Worm (Caenorhabditis elegans) whole organism, L4 larva: ENCODE data around the gene ttr-39.
A peak's percentile ranks its signal among the peaks of the same experiment; 100 is the strongest.

Experiments
- F10B5.3 ChIP-seq: sonication (generic microtip); optimal IDR thresholded peaks from 2 replicates; lab custom pipeline; 2016; ENCODE audit warnings: mild to moderate bottlenecking, missing genetic modification characterization, missing compliant biosample characterization
- F26F4.8 ChIP-seq: fragments of 200-800 bp; sonication (Bioruptor generic); conservative IDR thresholded peaks from 2 replicates; pipeline ENCODE4 v1.3.6; 2022; ENCODE audit warnings: missing genetic modification characterization, missing compliant biosample characterization
- T26A8.4 ChIP-seq: fragments of 200-800 bp; sonication (Bioruptor generic); IDR thresholded peaks from 2 replicates; pipeline ENCODE4 v1.3.6; 2022; ENCODE audit warnings: missing genetic modification characterization, missing compliant biosample characterization
- Y105C5A.15 ChIP-seq: fragments of 200-800 bp; sonication (Bioruptor generic); IDR thresholded peaks from 2 replicates; pipeline ENCODE4 v1.3.6; 2022; ENCODE audit warnings: missing genetic modification characterization, missing compliant biosample characterization
- Y48G9A.11 ChIP-seq: fragments of 200-800 bp; sonication (Bioruptor generic); IDR thresholded peaks from 2 replicates; pipeline ENCODE4 v1.3.6; 2022; ENCODE audit warnings: missing genetic modification reagents, missing genetic modification characterization, missing compliant biosample characterization
- aha-1 ChIP-seq: fragments of 150-350 bp; peaks from one replicate; lab custom pipeline; 2014; ENCODE audit warnings: missing biosample characterization, missing genetic modification characterization
- aly-2 ChIP-seq: sonication (generic microtip); optimal IDR thresholded peaks from 2 replicates; lab custom pipeline; 2018; ENCODE audit warnings: missing biosample characterization, missing genetic modification characterization
- ama-1 ChIP-seq: fragments of 150-350 bp; optimal IDR thresholded peaks from 2 replicates; lab custom pipeline; 2014; ENCODE audit warnings: inconsistent platforms, mixed read lengths
- ceh-20 ChIP-seq: fragments of 200-800 bp; sonication (Bioruptor generic); IDR thresholded peaks from 2 replicates; pipeline ENCODE4 v1.3.6; 2022; ENCODE audit warnings: missing genetic modification reagents, missing genetic modification characterization, missing compliant biosample characterization
- ceh-32 ChIP-seq: sonication (generic microtip); optimal IDR thresholded peaks from 2 replicates; lab custom pipeline; 2016; ENCODE audit warnings: mild to moderate bottlenecking, missing genetic modification characterization, missing compliant biosample characterization; ENCODE audit not compliant: poor library complexity
- ctbp-1 ChIP-seq: fragments of 200-800 bp; sonication (Bioruptor generic); IDR thresholded peaks from 2 replicates; pipeline ENCODE4 v1.3.6; 2022; ENCODE audit warnings: missing genetic modification reagents, missing genetic modification characterization, missing compliant biosample characterization
- daf-12 ChIP-seq: fragments of 150-350 bp; optimal IDR thresholded peaks from 2 replicates; lab custom pipeline; 2014; ENCODE audit warnings: missing biosample characterization, missing genetic modification reagents, missing genetic modification characterization
- daf-19 ChIP-seq: fragments of 200-800 bp; sonication (Bioruptor generic); conservative IDR thresholded peaks from 2 replicates; pipeline ENCODE4 v1.3.6; 2022; ENCODE audit warnings: missing genetic modification characterization, missing compliant biosample characterization
- dmd-6 ChIP-seq: fragments of 200-800 bp; sonication (Bioruptor generic); IDR thresholded peaks from 2 replicates; pipeline ENCODE4 v1.3.6; 2022; ENCODE audit warnings: missing genetic modification reagents, missing genetic modification characterization, missing compliant biosample characterization
- dpl-1 ChIP-seq: fragments of 150-350 bp; optimal IDR thresholded peaks from 2 replicates; lab custom pipeline; 2014; ENCODE audit warnings: missing biosample characterization, missing genetic modification reagents, missing genetic modification characterization
- egl-27 ChIP-seq: sonication (generic microtip); optimal IDR thresholded peaks from 3 replicates; lab custom pipeline; 2017; ENCODE audit warnings: missing biosample characterization, missing genetic modification reagents, missing genetic modification characterization
- hif-1 ChIP-seq, 2 experiments: sonication (generic microtip); optimal IDR thresholded peaks; 2 replicates each; lab custom pipeline; 2016 to 2017; ENCODE audit warnings: missing compliant biosample characterization in 2 of 2, missing genetic modification characterization in 2 of 2, missing genetic modification reagents in 2 of 2, missing genotype in 2 of 2, mild to moderate bottlenecking in 1 of 2
- lim-7 ChIP-seq: fragments of 200-800 bp; sonication (Bioruptor generic); IDR thresholded peaks from 2 replicates; pipeline ENCODE4 v1.3.6; 2022; ENCODE audit warnings: missing genetic modification characterization, missing compliant biosample characterization
- lin-1 ChIP-seq: fragments of 200-800 bp; sonication (Bioruptor generic); IDR thresholded peaks from 2 replicates; pipeline ENCODE4 v1.3.6; 2022; ENCODE audit warnings: missing genetic modification reagents, missing genetic modification characterization, missing compliant biosample characterization
- lin-13 ChIP-seq: fragments of 150-350 bp; optimal IDR thresholded peaks from 2 replicates; lab custom pipeline; 2014; ENCODE audit warnings: missing biosample characterization, missing genetic modification reagents, missing genetic modification characterization
- lir-3 ChIP-seq: sonication (generic microtip); optimal IDR thresholded peaks from 2 replicates; lab custom pipeline; 2016; ENCODE audit warnings: mild to moderate bottlenecking, missing genetic modification characterization, missing compliant biosample characterization
- mdl-1 ChIP-seq, 2 experiments: fragments of 150-350 bp in 1 of 2; sonication (generic microtip) in 1 of 2; optimal IDR thresholded peaks; 2 replicates each; lab custom pipeline; 2014 to 2017; ENCODE audit warnings: missing biosample characterization in 2 of 2, missing genetic modification characterization in 2 of 2
- mxl-3 ChIP-seq: fragments of 200-800 bp; sonication (Bioruptor generic); optimal IDR thresholded peaks from 2 replicates; lab custom pipeline; 2018; ENCODE audit warnings: mild to moderate bottlenecking, missing genetic modification characterization, missing compliant biosample characterization
- nhr-102 ChIP-seq: sonication (generic microtip); optimal IDR thresholded peaks from 2 replicates; lab custom pipeline; 2016; ENCODE audit warnings: mild to moderate bottlenecking, missing genetic modification characterization, moderate library complexity, missing compliant biosample characterization
- nhr-11 ChIP-seq: fragments of 150-350 bp; optimal IDR thresholded peaks from 2 replicates; lab custom pipeline; 2014; ENCODE audit warnings: missing biosample characterization, missing genetic modification characterization
- nhr-111 ChIP-seq: fragments of 200-800 bp; sonication (Bioruptor generic); optimal IDR thresholded peaks from 2 replicates; lab custom pipeline; 2018; ENCODE audit warnings: mild to moderate bottlenecking, missing genetic modification characterization, missing compliant biosample characterization
- nhr-25 ChIP-seq: sonication (generic microtip); optimal IDR thresholded peaks from 2 replicates; lab custom pipeline; 2017; ENCODE audit warnings: missing genetic modification characterization, mild to moderate bottlenecking, missing compliant biosample characterization, antibody characterized with exemption, moderate library complexity, borderline replicate concordance; ENCODE audit not compliant: insufficient read depth
- nhr-28 ChIP-seq: fragments of 150-350 bp; optimal IDR thresholded peaks from 2 replicates; lab custom pipeline; 2014; ENCODE audit warnings: missing biosample characterization, missing genetic modification characterization
- nhr-42 ChIP-seq: fragments of 200-800 bp; sonication (Bioruptor generic); IDR thresholded peaks from 2 replicates; pipeline ENCODE4 v1.3.6; 2022; ENCODE audit warnings: missing genetic modification characterization, missing compliant biosample characterization
- nhr-6 ChIP-seq: fragments of 150-350 bp; optimal IDR thresholded peaks from 2 replicates; lab custom pipeline; 2014; ENCODE audit warnings: missing biosample characterization, missing genetic modification characterization
- nhr-76 ChIP-seq: fragments of 150-350 bp; optimal IDR thresholded peaks from 2 replicates; lab custom pipeline; 2014; ENCODE audit warnings: missing biosample characterization, missing genetic modification characterization
- nhr-77 ChIP-seq: fragments of 150-350 bp; optimal IDR thresholded peaks from 2 replicates; lab custom pipeline; 2014; ENCODE audit warnings: missing biosample characterization, missing genetic modification characterization
- pha-4 ChIP-seq, 2 experiments: fragments of 150-350 bp in 1 of 2; fragments of 200-800 bp in 1 of 2; sonication (Bioruptor generic) in 1 of 2; IDR thresholded peaks in 1 of 2; optimal IDR thresholded peaks in 1 of 2; 2 replicates each; pipeline versions ENCODE4 v1.3.6 to Lab custom; 2014 to 2022; ENCODE audit warnings: missing genetic modification characterization in 2 of 2, missing genetic modification reagents in 2 of 2, missing biosample characterization in 1 of 2, missing compliant biosample characterization in 1 of 2
- rbr-2 ChIP-seq: sonication (generic microtip); optimal IDR thresholded peaks from 2 replicates; lab custom pipeline; 2016; ENCODE audit warnings: missing genotype, missing genetic modification characterization, missing compliant biosample characterization
- sdz-12 ChIP-seq: fragments of 200-800 bp; sonication (Bioruptor generic); optimal IDR thresholded peaks from 2 replicates; lab custom pipeline; 2018; ENCODE audit warnings: mild to moderate bottlenecking, missing genetic modification characterization, missing compliant biosample characterization
- snpc-1.2 ChIP-seq: fragments of 200-800 bp; sonication (Bioruptor generic); IDR thresholded peaks from 2 replicates; pipeline ENCODE4 v1.3.6; 2022; ENCODE audit warnings: missing genetic modification reagents, missing genetic modification characterization, missing compliant biosample characterization
- spr-1 ChIP-seq: sonication (generic microtip); optimal IDR thresholded peaks from 2 replicates; lab custom pipeline; 2016; ENCODE audit warnings: mild to moderate bottlenecking, missing genetic modification characterization, missing compliant biosample characterization
- tag-97 ChIP-seq: fragments of 200-800 bp; sonication (Bioruptor generic); IDR thresholded peaks from 2 replicates; pipeline ENCODE4 v1.3.6; 2022; ENCODE audit warnings: missing genetic modification characterization, missing compliant biosample characterization
- unc-130 ChIP-seq: sonication (generic microtip); optimal IDR thresholded peaks from 2 replicates; lab custom pipeline; 2016; ENCODE audit warnings: missing genetic modification reagents, missing genetic modification characterization, missing compliant biosample characterization
- unc-62 ChIP-seq, 3 experiments: fragments of 150-350 bp in 1 of 3; sonication (generic microtip); optimal IDR thresholded peaks in 2 of 3; peaks in 1 of 3; 1 replicate in 1 of 3; 2 replicates in 2 of 3; lab custom pipeline; 2014 to 2017; ENCODE audit warnings: missing biosample characterization in 3 of 3, missing genetic modification characterization in 3 of 3, missing genetic modification reagents in 3 of 3, missing genotype in 1 of 3
- vab-7 ChIP-seq: fragments of 200-800 bp; sonication (Bioruptor generic); IDR thresholded peaks from 2 replicates; pipeline ENCODE4 v1.3.6; 2022; ENCODE audit warnings: missing genetic modification reagents, missing genetic modification characterization, missing compliant biosample characterization
- zfp-2 ChIP-seq: sonication (generic microtip); optimal IDR thresholded peaks from 2 replicates; lab custom pipeline; 2016; ENCODE audit warnings: mild to moderate bottlenecking, missing genetic modification characterization, missing compliant biosample characterization
- zip-2 ChIP-seq: fragments of 150-350 bp; optimal IDR thresholded peaks from 2 replicates; lab custom pipeline; 2014; ENCODE audit warnings: missing biosample characterization, missing genetic modification characterization
- ztf-7 ChIP-seq: fragments of 150-350 bp; optimal IDR thresholded peaks from 2 replicates; lab custom pipeline; 2014; ENCODE audit warnings: missing biosample characterization, missing genetic modification characterization

Gene ttr-39

ce11 chrIV:10089777-10090176 is at the start of gene ttr-39:
Gene ttr-39 (minus strand): TSS chrIV:10089877.
- TF ChIP-seq nhr-76 (tag; lab: Kevin White, UChicago) (no peak), dmd-6 (no peak), ceh-32 (tag; lab: Kevin White, UChicago) (no peak)
- TF ChIP-seq, all 104 proteins: peak for 0

DNA sequence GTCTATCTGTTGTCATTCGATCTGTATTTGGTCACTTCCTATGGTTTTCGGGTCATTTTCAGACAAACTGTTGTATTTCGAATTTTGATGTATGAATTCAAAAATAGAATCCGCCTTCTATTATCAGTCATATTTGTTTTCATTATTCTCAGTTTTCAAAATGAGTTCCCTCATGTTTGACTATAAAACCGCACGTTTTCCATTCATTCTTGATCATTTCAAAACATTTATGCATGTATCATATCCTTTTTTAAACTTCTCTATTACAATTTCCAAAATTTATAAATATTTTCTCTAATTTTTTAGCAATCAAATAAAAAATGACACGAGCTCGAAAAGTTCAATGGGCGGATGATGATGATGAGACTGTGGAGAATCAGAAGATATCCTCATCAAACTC is 48.1 kb upstream of the ttr-39 start, which contains the start of gene K08F4.12:
Gene K08F4.12, plus strand, starts transcription at position 301 of the 400 bp plus-strand sequence.
- TF ChIP-seq nhr-102 (no peak), nhr-25 (tag; lab: Kevin White, UChicago) (no peak), snpc-1.2 (GFP tag; lab: Robert Waterston, UW) (no peak), T26A8.4 (GFP tag; lab: Robert Waterston, UW) (no peak), vab-7 (GFP tag; lab: Robert Waterston, UW) (no peak), nhr-28 (tag; lab: Kevin White, UChicago) (no peak), egl-27 (tag; lab: Kevin White, UChicago) (no peak), spr-1 (tag; lab: Kevin White, UChicago) (no peak), zip-2 (tag; lab: Kevin White, UChicago) (no peak), ztf-7 (tag; lab: Kevin White, UChicago) (no peak), F26F4.8 (GFP tag; lab: Robert Waterston, UW) (no peak), hif-1 (tag; optimal IDR thresholded peaks at IDR 0.05; lab: Kevin White, UChicago) (no peak), aly-2 (tag; lab: Kevin White, UChicago) (no peak)

- TF ChIP-seq nhr-42 (GFP tag; lab: Robert Waterston, UW) (no peak), lir-3 (tag; lab: Kevin White, UChicago) (no peak), aha-1 (tag; lab: Kevin White, UChicago) (no peak), lin-1 (GFP tag; lab: Robert Waterston, UW) (no peak), nhr-111 (GFP tag; lab: Kevin White, UChicago) (no peak), Y48G9A.11 (GFP tag; lab: Robert Waterston, UW) (no peak), sdz-12 (GFP tag; lab: Kevin White, UChicago) (no peak)
- TF ChIP-seq, all 104 proteins: peak for 0
Observed at ce11 chrIV:10135817-10136216, 46.1 kb upstream of the ttr-39 start, which contains the start of gene K08F4.5. Gene K08F4.5 (minus strand): TSS chrIV:10135917.

DNA sequence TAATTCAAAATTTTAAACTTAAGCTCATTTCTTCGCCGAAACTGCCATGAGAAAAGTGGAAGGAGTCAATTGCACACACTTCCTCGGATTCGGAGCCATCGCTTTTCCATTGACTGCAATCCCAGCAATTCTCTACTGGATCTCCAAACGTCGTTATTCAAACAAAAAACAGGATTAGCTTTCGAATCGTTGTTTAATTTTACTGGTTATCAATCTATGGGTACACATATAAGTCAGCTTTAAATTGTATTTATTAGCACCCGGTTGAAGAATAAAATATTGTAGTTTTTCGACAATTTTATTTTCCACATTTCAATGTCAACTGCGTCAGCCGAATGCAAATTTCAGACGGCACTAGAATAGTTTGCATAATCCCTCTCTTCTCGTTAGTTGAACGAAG is 40.3 kb upstream of the ttr-39 start, which contains the start of gene glt-3:
Gene glt-3, plus strand, starts transcription at position 301 of the 400 bp plus-strand sequence.
- TF ChIP-seq unc-62 (GFP tag; optimal IDR thresholded peaks at IDR 0.05 in 1 of 2; lab: Kevin White, UChicago) = no peak
- TF ChIP-seq unc-62 (tag; optimal IDR thresholded peaks at IDR 0.05; lab: Kevin White, UChicago) = no peak
- TF ChIP-seq ceh-20 = no peak
- no peak for TF ChIP-seq F10B5.3 (tag; lab: Kevin White, UChicago)
- TF ChIP-seq tag-97 (GFP tag; lab: Robert Waterston, UW) = no peak
- TF ChIP-seq hif-1 (tag; optimal IDR thresholded peaks at IDR 0.05; lab: Kevin White, UChicago) = no peak
- no peak for TF ChIP-seq Y105C5A.15
- TF ChIP-seq lim-7 (GFP tag; lab: Robert Waterston, UW) = no peak

ce11 chrIV:10128906-10129386 is 39.3 kb upstream of the ttr-39 start, which contains the start of the genes gtbp-1 and K08F4.3:
Gene gtbp-1 (minus strand): TSS chrIV:10128956.
Gene K08F4.3 (plus strand): TSS chrIV:10129257.
- TF ChIP-seq pha-4 (GFP tag; IDR thresholded peaks at IDR 0.05; lab: Robert Waterston, UW) (no peak), pha-4 (tag; optimal IDR thresholded peaks at IDR 0.05; lab: Kevin White, UChicago) (peak; percentile 59), ama-1 (lab: Kevin White, UChicago) (peak; percentile 16), mdl-1 (tag; optimal IDR thresholded peaks at IDR 0.05; lab: Kevin White, UChicago) (peak in 1 of 2 experiments; percentile 8), daf-12 (tag; lab: Kevin White, UChicago) (no peak), ceh-20 (0 out of 2 replicates have a peak, but pooled peaks have one; percentile 22), dpl-1 (GFP tag; lab: Kevin White, UChicago) (peak; percentile 90), lin-13 (GFP tag; lab: Kevin White, UChicago) (peak; percentile 55), nhr-6 (tag; lab: Kevin White, UChicago) (peak; percentile 69), aha-1 (tag; lab: Kevin White, UChicago) (peak; percentile 98), nhr-11 (tag; lab: Kevin White, UChicago) (peak; percentile 60), daf-19 (GFP tag; lab: Robert Waterston, UW) (no peak), ctbp-1 (GFP tag; lab: Robert Waterston, UW) (no peak), nhr-77 (tag; lab: Kevin White, UChicago) (peak; percentile 66), rbr-2 (peak; percentile 57), unc-130 (GFP tag; lab: Kevin White, UChicago) (peak; percentile 32), mxl-3 (peak; percentile 13), zfp-2 (tag; lab: Kevin White, UChicago) (peak; percentile 72)
